Fruit fly (Drosophila melanogaster) whole organism, wandering third instar larva: ENCODE results near the gene yellow-c.
A peak's percentile ranks its signal among the peaks of the same experiment; 100 is the strongest.

ENCODE experiments used
- Abd-B ChIP-seq: fragments of >200 bp; optimal IDR thresholded peaks from 2 replicates; lab custom pipeline; 2017; ENCODE audit warnings: missing biosample characterization, missing genetic modification characterization
- CG32264 ChIP-seq: fragments of 200-800 bp; sonication (Bioruptor generic); optimal IDR thresholded peaks from 2 replicates; lab custom pipeline; 2016; ENCODE audit warnings: missing biosample characterization, missing genetic modification characterization
- CG9705 ChIP-seq: fragments of 200-800 bp; sonication (Bioruptor generic); optimal IDR thresholded peaks from 2 replicates; lab custom pipeline; 2018; ENCODE audit warnings: missing biosample characterization, mild to moderate bottlenecking, missing genetic modification characterization
- CrebA ChIP-seq: fragments of 200-800 bp; sonication (Bioruptor generic); optimal IDR thresholded peaks from 2 replicates; lab custom pipeline; 2016; ENCODE audit warnings: missing biosample characterization, mild to moderate bottlenecking, missing genetic modification characterization, borderline replicate concordance
- Dfd ChIP-seq: fragments of >200 bp; optimal IDR thresholded peaks from 2 replicates; lab custom pipeline; 2017; ENCODE audit warnings: missing biosample characterization, missing genetic modification characterization
- Dif ChIP-seq: fragments of 200-275, 200-300 bp; sonication (Bioruptor generic); optimal IDR thresholded peaks from 2 replicates; lab custom pipeline; 2018; ENCODE audit warnings: missing biosample characterization, missing genetic modification characterization; ENCODE audit not compliant: partially characterized antibody
- GATAd ChIP-seq: sonication (Bioruptor generic); optimal IDR thresholded peaks from 2 replicates; lab custom pipeline; 2016; ENCODE audit warnings: missing biosample characterization, missing genetic modification characterization
- HLH106 ChIP-seq: fragments of 200-800 bp; optimal IDR thresholded peaks from 3 replicates; lab custom pipeline; 2019; ENCODE audit warnings: missing biosample characterization, mild to moderate bottlenecking, missing genetic modification characterization, moderate library complexity
- Hnf4 ChIP-seq: fragments of 200-800 bp; sonication (Bioruptor generic); optimal IDR thresholded peaks from 2 replicates; lab custom pipeline; 2016; ENCODE audit warnings: missing biosample characterization, mild to moderate bottlenecking, missing genetic modification characterization
- Hr78 ChIP-seq: fragments of >200 bp; optimal IDR thresholded peaks from 2 replicates; lab custom pipeline; 2017; ENCODE audit warnings: missing biosample characterization, missing genetic modification characterization
- Hr83 ChIP-seq: fragments of 200-300 bp; sonication (Bioruptor generic); optimal IDR thresholded peaks from 2 replicates; lab custom pipeline; 2016; ENCODE audit warnings: missing biosample characterization, mild to moderate bottlenecking, missing genetic modification characterization, moderate library complexity; ENCODE audit not compliant: poor library complexity, severe bottlenecking
- Jra ChIP-seq: sonication (Bioruptor generic); optimal IDR thresholded peaks from 2 replicates; lab custom pipeline; 2016; ENCODE audit warnings: missing biosample characterization, missing genetic modification characterization
- Mio ChIP-seq: sonication (Bioruptor generic); optimal IDR thresholded peaks from 2 replicates; lab custom pipeline; 2016; ENCODE audit warnings: missing biosample characterization, missing genetic modification characterization
- Myc ChIP-seq: fragments of >200 bp; optimal IDR thresholded peaks from 2 replicates; lab custom pipeline; 2017
- N ChIP-seq: fragments of >200 bp; optimal IDR thresholded peaks from 2 replicates; lab custom pipeline; 2018; ENCODE audit warnings: missing biosample characterization, missing external identifiers, missing genetic modification characterization
- OdsH ChIP-seq: fragments of 200-800 bp; sonication (Bioruptor generic); optimal IDR thresholded peaks from 2 replicates; lab custom pipeline; 2016; ENCODE audit warnings: missing biosample characterization, mild to moderate bottlenecking, missing genetic modification characterization
- Rel ChIP-seq, 2 experiments: fragments of 200-800 bp; sonication (Bioruptor generic) in 1 of 2; optimal IDR thresholded peaks; 2 replicates in 1 of 2; 3 replicates in 1 of 2; lab custom pipeline; 2016 to 2019; ENCODE audit warnings: mild to moderate bottlenecking in 2 of 2, missing biosample characterization in 2 of 2, missing genetic modification characterization in 2 of 2, moderate library complexity in 1 of 2
- Sp1 ChIP-seq: fragments of 200-800 bp; sonication (Bioruptor generic); optimal IDR thresholded peaks from 3 replicates; lab custom pipeline; 2019; ENCODE audit warnings: missing biosample characterization, mild to moderate bottlenecking, missing genetic modification characterization, moderate library complexity
- Vsx2 ChIP-seq: fragments of 200-300, 225-300 bp; sonication (Bioruptor generic); optimal IDR thresholded peaks from 2 replicates; lab custom pipeline; 2018; ENCODE audit warnings: missing biosample characterization, missing genetic modification characterization; ENCODE audit not compliant: partially characterized antibody
- br ChIP-seq: fragments of 200-800 bp; sonication (Bioruptor generic); optimal IDR thresholded peaks from 2 replicates; lab custom pipeline; 2016; ENCODE audit warnings: missing biosample characterization, missing genetic modification characterization
- brk ChIP-seq: fragments of 200-800 bp; sonication (Bioruptor generic); optimal IDR thresholded peaks from 2 replicates; lab custom pipeline; 2016; ENCODE audit warnings: missing biosample characterization, mild to moderate bottlenecking, missing genetic modification characterization
- dl ChIP-seq, 2 experiments: fragments of 175-275, 200-275 bp in 1 of 2; fragments of 200-275 bp in 1 of 2; sonication (Bioruptor generic); optimal IDR thresholded peaks; lab custom pipeline; 2018; ENCODE audit warnings: mild to moderate bottlenecking in 2 of 2, missing biosample characterization in 2 of 2, missing genetic modification characterization in 2 of 2, moderate library complexity in 2 of 2; ENCODE audit not compliant: partially characterized antibody in 2 of 2, insufficient read depth in 1 of 2
- dmrt93B ChIP-seq: fragments of 200-800 bp; sonication (Bioruptor generic); optimal IDR thresholded peaks from 2 replicates; lab custom pipeline; 2018; ENCODE audit warnings: missing biosample characterization, mild to moderate bottlenecking, missing genetic modification characterization
- dsf ChIP-seq: sonication (Bioruptor generic); optimal IDR thresholded peaks from 2 replicates; lab custom pipeline; 2016; ENCODE audit warnings: missing biosample characterization, missing genetic modification characterization, borderline replicate concordance
- ey ChIP-seq: fragments of 200-800 bp; sonication (Bioruptor generic); optimal IDR thresholded peaks from 2 replicates; lab custom pipeline; 2016; ENCODE audit warnings: missing biosample characterization, missing genetic modification characterization
- foxo ChIP-seq, 2 experiments: fragments of 200-800 bp; sonication (Bioruptor generic); optimal IDR thresholded peaks; 2 replicates in 1 of 2; 3 replicates in 1 of 2; lab custom pipeline; 2016 to 2017; ENCODE audit warnings: missing biosample characterization in 2 of 2, missing genetic modification characterization in 2 of 2
- fru ChIP-seq: fragments of 200-800 bp; sonication (Bioruptor generic); optimal IDR thresholded peaks from 3 replicates; lab custom pipeline; 2016; ENCODE audit warnings: missing biosample characterization, mild to moderate bottlenecking, missing genetic modification characterization
- h ChIP-seq: fragments of 200-800 bp; sonication (Bioruptor generic); optimal IDR thresholded peaks from 3 replicates; lab custom pipeline; 2016; ENCODE audit warnings: missing biosample characterization, mild to moderate bottlenecking, missing genetic modification characterization
- jim ChIP-seq: fragments of 175-275, 200-325 bp; sonication (Bioruptor generic); optimal IDR thresholded peaks from 2 replicates; lab custom pipeline; 2016; ENCODE audit warnings: missing biosample characterization, mild to moderate bottlenecking, missing genetic modification characterization
- lola ChIP-seq: fragments of >200 bp; optimal IDR thresholded peaks from 2 replicates; lab custom pipeline; 2017; ENCODE audit warnings: missing biosample characterization, missing genetic modification characterization
- pan ChIP-seq: fragments of >200 bp; optimal IDR thresholded peaks from 2 replicates; lab custom pipeline; 2017
- psq ChIP-seq: fragments of 200-800 bp; sonication (Bioruptor generic); optimal IDR thresholded peaks from 3 replicates; lab custom pipeline; 2017; ENCODE audit warnings: missing biosample characterization, mild to moderate bottlenecking, missing genetic modification characterization, moderate library complexity
- rgr ChIP-seq: fragments of 200-800 bp; sonication (Bioruptor generic); optimal IDR thresholded peaks from 3 replicates; lab custom pipeline; 2016; ENCODE audit warnings: missing biosample characterization, mild to moderate bottlenecking, missing genetic modification characterization
- sage ChIP-seq: fragments of 200-800 bp; sonication (Bioruptor generic); optimal IDR thresholded peaks from 2 replicates; lab custom pipeline; 2016; ENCODE audit warnings: missing biosample characterization, mild to moderate bottlenecking, missing genetic modification characterization
- sv ChIP-seq: fragments of 200-800 bp; sonication (Bioruptor generic); optimal IDR thresholded peaks from 3 replicates; lab custom pipeline; 2016; ENCODE audit warnings: missing biosample characterization, missing genetic modification characterization
- tai ChIP-seq: sonication (Bioruptor generic); optimal IDR thresholded peaks from 2 replicates; lab custom pipeline; 2016; ENCODE audit warnings: missing biosample characterization, missing genetic modification characterization
- usp ChIP-seq: fragments of >200 bp; optimal IDR thresholded peaks from 2 replicates; lab custom pipeline; 2017; ENCODE audit warnings: missing biosample characterization, missing genetic modification characterization
- woc ChIP-seq: sonication (Bioruptor generic); optimal IDR thresholded peaks from 2 replicates; lab custom pipeline; 2016; ENCODE audit warnings: missing biosample characterization, mild to moderate bottlenecking, missing genetic modification characterization

The yellow-c gene

DNA sequence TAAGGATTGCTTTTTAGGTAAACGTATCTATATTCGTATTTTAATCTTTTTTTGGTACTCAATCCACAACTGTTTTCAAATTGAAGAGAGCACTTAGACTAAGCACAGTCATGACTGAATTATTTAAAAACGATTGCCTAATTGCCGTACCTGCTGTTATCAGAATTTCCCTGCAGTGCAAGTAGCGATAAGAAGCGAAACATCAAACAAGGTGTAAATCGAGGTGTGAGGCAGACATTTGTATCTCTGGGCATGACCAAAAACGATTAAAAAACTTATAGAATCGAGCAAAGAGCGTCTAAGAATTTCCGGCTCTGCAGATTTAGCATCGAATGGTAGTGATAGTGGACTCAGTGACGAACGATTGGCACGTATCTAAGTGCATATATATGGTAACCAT is 19.9 kb downstream of the yellow-c start:
- no peak for TF ChIP-seq Myc (lab: Kevin White, UChicago)
- no peak for TF ChIP-seq Hr78 (GFP tag; lab: Kevin White, UChicago)
- no peak for TF ChIP-seq HLH106 (tag; lab: Kevin White, UChicago)
- TF ChIP-seq CG32264 (GFP tag; lab: Kevin White, UChicago), result no peak
- no peak for TF ChIP-seq Mio (GFP tag; lab: Kevin White, UChicago)
- no peak for TF ChIP-seq br (GFP tag; lab: Kevin White, UChicago)
- no peak for TF ChIP-seq Hr83
- TF ChIP-seq ey, result no peak
- TF ChIP-seq CrebA (GFP tag; lab: Kevin White, UChicago), result no peak
- TF ChIP-seq dl (GFP tag; optimal IDR thresholded peaks at IDR 0.05; lab: Kevin White, UChicago; ENCODE audit: insufficient read depth in 1 of 2, partially characterized antibody in 2 of 2), result no peak
- no peak for TF ChIP-seq foxo (GFP tag; optimal IDR thresholded peaks at IDR 0.05; lab: Kevin White, UChicago)
- no peak for TF ChIP-seq Sp1 (GFP tag; lab: Kevin White, UChicago)
- no peak for TF ChIP-seq CG9705 (GFP tag; lab: Kevin White, UChicago)
- TF ChIP-seq psq (GFP tag; lab: Kevin White, UChicago), result no peak
- TF ChIP-seq Dfd (GFP tag; lab: Kevin White, UChicago), result no peak
- no peak for TF ChIP-seq Abd-B (GFP tag; lab: Kevin White, UChicago)
- no peak for TF ChIP-seq lola
- TF ChIP-seq woc (GFP tag; lab: Kevin White, UChicago), result no peak
- no peak for TF ChIP-seq GATAd (GFP tag; lab: Kevin White, UChicago)

DNA sequence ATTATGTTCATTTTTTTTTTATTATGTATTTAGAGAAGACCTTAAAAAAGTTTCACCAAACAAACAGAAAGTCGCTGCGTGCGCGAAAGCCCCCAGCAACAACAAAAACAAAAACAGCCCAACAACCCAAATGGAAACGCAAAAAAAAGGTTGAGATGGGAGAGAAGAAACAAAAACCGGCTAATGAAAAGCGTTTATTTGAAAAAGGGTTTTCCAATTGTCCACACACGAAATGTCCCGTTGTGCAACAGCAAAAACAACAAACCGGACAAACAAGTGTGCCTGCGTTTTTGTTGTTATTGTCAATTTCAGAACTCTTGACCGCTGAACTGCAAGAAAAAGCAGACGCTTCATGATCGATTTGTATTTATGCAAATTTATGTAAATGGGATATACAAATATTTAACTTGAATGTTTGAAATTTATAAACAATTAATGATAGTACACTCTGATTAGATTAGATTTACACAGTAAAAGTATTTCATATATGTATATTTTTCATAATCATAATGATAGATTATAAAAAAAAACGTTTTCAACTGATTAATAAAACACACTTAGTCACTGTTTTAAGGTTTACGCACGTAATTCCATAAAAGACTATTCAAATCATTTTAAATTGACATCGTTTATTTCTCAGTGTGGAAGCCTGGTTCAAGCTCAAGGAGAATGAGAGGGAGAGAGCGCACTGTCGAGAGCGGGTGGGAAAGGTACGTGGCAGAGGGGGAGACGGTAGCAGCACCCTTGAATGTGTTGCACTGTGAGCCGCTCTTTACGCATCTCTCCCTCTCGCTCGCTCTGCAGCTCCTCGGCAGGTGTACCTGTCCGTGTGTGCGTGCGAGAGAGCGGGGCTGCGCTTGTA is 21.4 kb downstream of the yellow-c start:
- peak; percentile 60 for TF ChIP-seq sage (GFP tag; lab: Kevin White, UChicago)
- peak; percentile 66 for TF ChIP-seq Hnf4 (GFP tag; lab: Kevin White, UChicago)
- no peak for TF ChIP-seq usp (GFP tag; lab: Kevin White, UChicago)
- no peak for TF ChIP-seq dsf (GFP tag; lab: Kevin White, UChicago)
- TF ChIP-seq OdsH (GFP tag; lab: Kevin White, UChicago), result peak; percentile 81
- no peak for TF ChIP-seq tai (GFP tag; lab: Kevin White, UChicago)
- peak; percentile 84 for TF ChIP-seq h (GFP tag; lab: Kevin White, UChicago)
- no peak for TF ChIP-seq Abd-B (GFP tag; lab: Kevin White, UChicago)
- peak; percentile 85 for TF ChIP-seq rgr
- peak; percentile 43 for TF ChIP-seq N (GFP tag; lab: Kevin White, UChicago)
- TF ChIP-seq Sp1 (GFP tag; lab: Kevin White, UChicago), result peak; percentile 83
- no peak for TF ChIP-seq Dfd (GFP tag; lab: Kevin White, UChicago)
- no peak for TF ChIP-seq CrebA (GFP tag; lab: Kevin White, UChicago)
- TF ChIP-seq fru (GFP tag; lab: Kevin White, UChicago), result peak; percentile 80
- TF ChIP-seq foxo (GFP tag; optimal IDR thresholded peaks at IDR 0.05; lab: Kevin White, UChicago), result peak in 1 of 2 experiments; percentile 88
- peak; percentile 65 for TF ChIP-seq Vsx2 (GFP tag; lab: Kevin White, UChicago)
- peak; percentile 81 for TF ChIP-seq psq (GFP tag; lab: Kevin White, UChicago)
- no peak for TF ChIP-seq Mio (GFP tag; lab: Kevin White, UChicago)
- TF ChIP-seq Dif, result peak; percentile 89
- peak; percentile 6 for TF ChIP-seq Jra (GFP tag; lab: Kevin White, UChicago)
- TF ChIP-seq CG32264 (GFP tag; lab: Kevin White, UChicago), result no peak
- TF ChIP-seq dl (GFP tag; optimal IDR thresholded peaks at IDR 0.05; lab: Kevin White, UChicago; ENCODE audit: insufficient read depth in 1 of 2, partially characterized antibody in 2 of 2), result peak; percentile 24 to 85
- peak; percentile 70 for TF ChIP-seq br (GFP tag; lab: Kevin White, UChicago)
- peak; percentile 61 for TF ChIP-seq brk
- TF ChIP-seq Hr78 (GFP tag; lab: Kevin White, UChicago), result no peak
- peak; percentile 19 for TF ChIP-seq Hr83
- no peak for TF ChIP-seq GATAd (GFP tag; lab: Kevin White, UChicago)
- no peak for TF ChIP-seq pan (lab: Kevin White, UChicago)
- peak; percentile 75 for TF ChIP-seq dmrt93B (GFP tag; lab: Kevin White, UChicago)
- TF ChIP-seq Myc (lab: Kevin White, UChicago), result no peak
- TF ChIP-seq CG9705 (GFP tag; lab: Kevin White, UChicago), result peak; percentile 62
- TF ChIP-seq HLH106 (tag; lab: Kevin White, UChicago), result peak; percentile 84
- no peak for TF ChIP-seq Rel (GFP tag; optimal IDR thresholded peaks at IDR 0.05; lab: Kevin White, UChicago)
- peak; percentile 13 for TF ChIP-seq Rel (tag; optimal IDR thresholded peaks at IDR 0.05; lab: Kevin White, UChicago)
- TF ChIP-seq woc (GFP tag; lab: Kevin White, UChicago), result peak; percentile 79
- TF ChIP-seq lola, result no peak
- TF ChIP-seq jim (GFP tag; lab: Kevin White, UChicago), result no peak
- TF ChIP-seq ey, result peak; percentile 69
- peak; percentile 48 for TF ChIP-seq sv (GFP tag; lab: Kevin White, UChicago)
